Worm (Caenorhabditis elegans) whole organism, mixed stage, embryonic: ENCODE results near the gene clec-37.

ENCODE experiments used
- bed-3 ChIP-seq: fragments of 200-800 bp; sonication (Bioruptor generic); optimal IDR thresholded peaks from 3 replicates; lab custom pipeline; 2018; ENCODE audit warnings: mild to moderate bottlenecking, missing genetic modification characterization, moderate library complexity, missing compliant biosample characterization
- lsy-2 ChIP-seq: fragments of 150-350 bp; optimal IDR thresholded peaks from 2 replicates; lab custom pipeline; 2014; ENCODE audit warnings: missing biosample characterization, missing genetic modification characterization
- nhr-237 ChIP-seq: fragments of 150-350 bp; optimal IDR thresholded peaks from 2 replicates; lab custom pipeline; 2014; ENCODE audit warnings: missing biosample characterization, missing genetic modification characterization
- nhr-76 ChIP-seq: sonication (generic microtip); optimal IDR thresholded peaks from 2 replicates; lab custom pipeline; 2017; ENCODE audit warnings: missing biosample characterization, missing genetic modification characterization
- pha-4 ChIP-seq: fragments of 150-350 bp; optimal IDR thresholded peaks from 2 replicates; lab custom pipeline; 2018; ENCODE audit warnings: missing biosample characterization, missing genetic modification reagents, missing genetic modification characterization
- unc-62 ChIP-seq: fragments of 150-350 bp; optimal IDR thresholded peaks from 2 replicates; lab custom pipeline; 2014; ENCODE audit warnings: missing biosample characterization, missing genetic modification reagents, missing genetic modification characterization

DNA sequence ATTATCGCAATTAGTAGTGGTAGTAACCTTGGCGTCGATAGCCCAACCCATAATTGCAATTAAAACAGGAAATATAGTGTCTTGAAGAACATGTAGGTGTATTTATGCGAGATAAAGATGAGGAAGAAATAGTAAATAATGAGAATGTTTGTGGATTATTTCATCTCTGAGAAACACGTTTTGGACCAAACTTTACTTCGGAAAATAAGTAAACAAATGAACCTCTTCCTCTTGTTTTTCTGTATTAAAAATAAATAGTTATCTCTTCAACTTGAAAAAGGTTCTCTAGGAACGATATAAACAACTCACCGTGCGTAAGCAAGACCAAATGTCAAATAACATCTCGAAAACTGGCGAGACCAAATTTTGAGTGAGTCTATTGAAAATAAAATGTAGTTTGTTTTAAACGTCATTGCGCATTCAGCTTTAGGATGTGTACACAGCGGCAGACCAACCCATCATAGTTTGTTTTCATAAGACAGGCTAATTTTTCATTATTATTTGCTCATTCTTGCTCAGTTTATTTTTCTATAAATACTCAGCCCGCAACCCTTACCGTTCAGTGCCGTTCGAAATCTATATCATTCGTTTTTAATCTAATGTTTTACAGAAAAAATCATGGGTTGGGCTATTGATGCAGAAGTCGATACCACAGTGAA lies 30.5 kb upstream of the clec-37 start, which contains the start of the genes F09C6.11 and F09C6.12:
- no peak for TF ChIP-seq unc-62 (GFP tag; lab: Kevin White, UChicago)
- TF ChIP-seq nhr-237 (tag; lab: Kevin White, UChicago), result no peak
- TF ChIP-seq nhr-76 (tag; lab: Kevin White, UChicago), result no peak
- TF ChIP-seq lsy-2, result no peak
- TF ChIP-seq pha-4 (tag; lab: Kevin White, UChicago), result no peak
- no peak for TF ChIP-seq bed-3 (GFP tag; lab: Kevin White, UChicago)
